Worm (Caenorhabditis elegans) whole organism, early embryonic: ENCODE results near the gene F48E3.6.

ENCODE experiments used
- B0310.2 ChIP-seq: sonication (generic microtip); optimal IDR thresholded peaks from 2 replicates; lab custom pipeline; 2016; ENCODE audit warnings: mild to moderate bottlenecking, missing genetic modification characterization, missing compliant biosample characterization
- F13C5.2 ChIP-seq: sonication (generic microtip); optimal IDR thresholded peaks from 2 replicates; lab custom pipeline; 2017; ENCODE audit warnings: mild to moderate bottlenecking, missing genetic modification characterization, inconsistent platforms, missing compliant biosample characterization
- aly-1 ChIP-seq: sonication (generic microtip); optimal IDR thresholded peaks from 2 replicates; lab custom pipeline; 2016; ENCODE audit warnings: missing genetic modification characterization, missing compliant biosample characterization
- ama-1 ChIP-seq: fragments of 150-350 bp; optimal IDR thresholded peaks from 2 replicates; lab custom pipeline; 2014
- ceh-13 ChIP-seq: fragments of 200-800 bp; sonication (Bioruptor generic); optimal IDR thresholded peaks from 2 replicates; lab custom pipeline; 2018; ENCODE audit warnings: mild to moderate bottlenecking, missing genetic modification characterization, missing compliant biosample characterization
- ceh-36 ChIP-seq: sonication (generic microtip); optimal IDR thresholded peaks from 2 replicates; lab custom pipeline; 2016; ENCODE audit warnings: missing genetic modification characterization, inconsistent platforms, missing compliant biosample characterization
- ets-7 ChIP-seq: sonication (generic microtip); optimal IDR thresholded peaks from 2 replicates; lab custom pipeline; 2016; ENCODE audit warnings: missing genotype, missing genetic modification characterization, missing compliant biosample characterization
- flt-1 ChIP-seq: fragments of 200-800 bp; sonication (Bioruptor generic); IDR thresholded peaks from 2 replicates; pipeline ENCODE4 v1.3.6; 2022; ENCODE audit warnings: missing genetic modification characterization, missing compliant biosample characterization
- hmg-4 ChIP-seq: fragments of 200-800 bp; sonication (Bioruptor generic); optimal IDR thresholded peaks from 2 replicates; lab custom pipeline; 2018; ENCODE audit warnings: mild to moderate bottlenecking, missing genetic modification characterization, missing compliant biosample characterization
- hnd-1 ChIP-seq: sonication (generic microtip); optimal IDR thresholded peaks from 2 replicates; lab custom pipeline; 2016; ENCODE audit warnings: missing genetic modification characterization, missing compliant biosample characterization
- pes-1 ChIP-seq: fragments of 200-800 bp; sonication (Bioruptor generic); IDR thresholded peaks from 2 replicates; pipeline ENCODE4 v1.3.6; 2022; ENCODE audit warnings: missing genetic modification reagents, missing genetic modification characterization, missing compliant biosample characterization
- scrt-1 ChIP-seq: fragments of 200-800 bp; sonication (Bioruptor generic); IDR thresholded peaks from 2 replicates; pipeline ENCODE4 v1.3.6; 2022; ENCODE audit warnings: missing genetic modification characterization, missing compliant biosample characterization
- sea-1 ChIP-seq: fragments of 200-800 bp; sonication (Bioruptor generic); conservative IDR thresholded peaks from 2 replicates; pipeline ENCODE4 v1.3.6; 2022; ENCODE audit warnings: missing genetic modification characterization, missing compliant biosample characterization
- tbx-37 ChIP-seq: fragments of 200-800 bp; sonication (Bioruptor generic); conservative IDR thresholded peaks from 2 replicates; pipeline ENCODE4 v1.3.6; 2022; ENCODE audit warnings: missing genetic modification reagents, missing genetic modification characterization, missing compliant biosample characterization

- TF ChIP-seq ama-1 (lab: Kevin White, UChicago) (no peak), flt-1 (GFP tag; lab: Robert Waterston, UW) (no peak), tbx-37 (GFP tag; lab: Robert Waterston, UW) (no peak), pes-1 (GFP tag; lab: Robert Waterston, UW) (no peak), sea-1 (no peak), ceh-13 (GFP tag; lab: Kevin White, UChicago) (no peak), ets-7 (tag; lab: Kevin White, UChicago) (no peak), aly-1 (tag; lab: Kevin White, UChicago) (no peak), hnd-1 (tag; lab: Kevin White, UChicago) (no peak), ceh-36 (tag; lab: Kevin White, UChicago) (no peak), B0310.2 (tag; lab: Kevin White, UChicago) (no peak), hmg-4 (GFP tag; lab: Kevin White, UChicago) (no peak), scrt-1 (GFP tag; lab: Robert Waterston, UW) (no peak), F13C5.2 (tag; lab: Kevin White, UChicago) (no peak)
Observed at ce11 chrX:7463637-7464036, 39.1 kb downstream of the F48E3.6 start, which contains the start of gene sox-2.
